Worm (Caenorhabditis elegans) whole organism, L1 larva: ENCODE measurements around the gene sshk-1.
A peak's percentile ranks its signal among the peaks of the same experiment; 100 is the strongest.

Source experiments
- C04F5.9 ChIP-seq: sonication (generic microtip); optimal IDR thresholded peaks from 2 replicates; lab custom pipeline; 2016; ENCODE audit warnings: missing genetic modification characterization, missing compliant biosample characterization
- F16B12.6 ChIP-seq: fragments of 150-350 bp; optimal IDR thresholded peaks from 2 replicates; lab custom pipeline; 2014; ENCODE audit warnings: missing biosample characterization, missing genetic modification characterization
- aha-1 ChIP-seq: fragments of 150-350 bp; optimal IDR thresholded peaks from 2 replicates; lab custom pipeline; 2014; ENCODE audit warnings: missing biosample characterization, missing genetic modification characterization
- aly-2 ChIP-seq: fragments of 150-350 bp; optimal IDR thresholded peaks from 2 replicates; lab custom pipeline; 2014; ENCODE audit warnings: missing biosample characterization, missing genetic modification characterization
- ama-1 ChIP-seq: fragments of 150-350 bp; optimal IDR thresholded peaks from 2 replicates; lab custom pipeline; 2014
- ceh-8 ChIP-seq: fragments of 200-800 bp; sonication (Bioruptor generic); optimal IDR thresholded peaks from 2 replicates; lab custom pipeline; 2018; ENCODE audit warnings: mild to moderate bottlenecking, missing genetic modification characterization, moderate library complexity, missing compliant biosample characterization
- ceh-90 ChIP-seq: sonication (generic microtip); optimal IDR thresholded peaks from 2 replicates; lab custom pipeline; 2016; ENCODE audit warnings: missing genetic modification characterization, missing compliant biosample characterization
- dpl-1 ChIP-seq, 3 experiments: fragments of 150-350 bp in 2 of 3; sonication (generic microtip) in 1 of 3; optimal IDR thresholded peaks; 2 replicates each; lab custom pipeline; 2014 to 2017; ENCODE audit warnings: missing biosample characterization in 3 of 3, missing genetic modification characterization in 3 of 3, missing genetic modification reagents in 3 of 3
- dsc-1 ChIP-seq: sonication (generic microtip); optimal IDR thresholded peaks from 2 replicates; lab custom pipeline; 2016; ENCODE audit warnings: mild to moderate bottlenecking, missing genetic modification characterization, missing compliant biosample characterization
- egl-13 ChIP-seq: sonication (generic microtip); optimal IDR thresholded peaks from 2 replicates; lab custom pipeline; 2016; ENCODE audit warnings: missing genotype, missing genetic modification reagents, missing genetic modification characterization, missing compliant biosample characterization
- egl-27 ChIP-seq, 2 experiments: fragments of 150-350 bp in 1 of 2; sonication (generic microtip); optimal IDR thresholded peaks; 3 replicates each; lab custom pipeline; 2017 to 2018; ENCODE audit warnings: missing biosample characterization in 2 of 2, missing genetic modification characterization in 2 of 2, missing genetic modification reagents in 2 of 2
- fkh-10 ChIP-seq: sonication (generic microtip); optimal IDR thresholded peaks from 2 replicates; lab custom pipeline; 2017; ENCODE audit warnings: missing biosample characterization, missing genetic modification reagents, missing genetic modification characterization
- fkh-4 ChIP-seq: sonication (generic microtip); optimal IDR thresholded peaks from 2 replicates; lab custom pipeline; 2016; ENCODE audit warnings: missing compliant biosample characterization, missing genetic modification characterization, borderline replicate concordance
- fkh-8 ChIP-seq: sonication (generic microtip); optimal IDR thresholded peaks from 2 replicates; lab custom pipeline; 2016; ENCODE audit warnings: mild to moderate bottlenecking, missing genetic modification characterization, missing compliant biosample characterization
- fos-1 ChIP-seq: fragments of 150-350 bp; optimal IDR thresholded peaks from 2 replicates; lab custom pipeline; 2014; ENCODE audit warnings: missing biosample characterization, missing genetic modification characterization
- hlh-17 ChIP-seq: fragments of 200-800 bp; sonication (Bioruptor generic); optimal IDR thresholded peaks from 2 replicates; lab custom pipeline; 2018; ENCODE audit warnings: missing genetic modification characterization, mild to moderate bottlenecking, missing compliant biosample characterization, moderate library complexity, borderline replicate concordance
- hlh-4 ChIP-seq: sonication (generic microtip); optimal IDR thresholded peaks from 2 replicates; lab custom pipeline; 2016; ENCODE audit warnings: mild to moderate bottlenecking, missing genetic modification characterization, missing compliant biosample characterization
- hpl-2 ChIP-seq: fragments of 150-350 bp; optimal IDR thresholded peaks from 2 replicates; lab custom pipeline; 2014; ENCODE audit warnings: missing biosample characterization, missing genetic modification reagents, missing genetic modification characterization
- irx-1 ChIP-seq: sonication (generic microtip); optimal IDR thresholded peaks from 2 replicates; lab custom pipeline; 2016; ENCODE audit warnings: missing genetic modification characterization, missing compliant biosample characterization
- isw-1 ChIP-seq: fragments of 200-800 bp; sonication (Bioruptor generic); IDR thresholded peaks from 2 replicates; pipeline ENCODE4 v1.3.6; 2022; ENCODE audit warnings: missing genetic modification characterization, missing compliant biosample characterization
- lin-13 ChIP-seq: fragments of 150-350 bp; optimal IDR thresholded peaks from 2 replicates; lab custom pipeline; 2014; ENCODE audit warnings: missing biosample characterization, missing genetic modification reagents, missing genetic modification characterization
- lin-14 ChIP-seq: fragments of 200-800 bp; sonication (Bioruptor generic); optimal IDR thresholded peaks from 2 replicates; lab custom pipeline; 2018; ENCODE audit warnings: mild to moderate bottlenecking, missing genetic modification characterization, moderate library complexity, missing compliant biosample characterization
- lin-15B ChIP-seq: fragments of 150-350 bp; sonication (generic microtip); optimal IDR thresholded peaks from 3 replicates; lab custom pipeline; 2014; ENCODE audit warnings: missing biosample characterization, missing genetic modification characterization
- lin-35 ChIP-seq, 2 experiments: fragments of 150-350 bp; optimal IDR thresholded peaks; 2 replicates each; lab custom pipeline; 2014; ENCODE audit warnings: missing biosample characterization in 2 of 2, missing genetic modification characterization in 2 of 2, missing genetic modification reagents in 2 of 2
- lin-39 ChIP-seq: fragments of 150-350 bp; optimal IDR thresholded peaks from 2 replicates; lab custom pipeline; 2014; ENCODE audit warnings: missing biosample characterization, missing genetic modification reagents, missing genetic modification characterization
- mab-9 ChIP-seq: fragments of 200-800 bp; sonication (Bioruptor generic); IDR thresholded peaks from 2 replicates; pipeline ENCODE4 v1.3.6; 2022; ENCODE audit warnings: missing genetic modification reagents, missing genetic modification characterization, missing compliant biosample characterization
- mep-1 ChIP-seq: fragments of 150-350 bp; optimal IDR thresholded peaks from 2 replicates; lab custom pipeline; 2014; ENCODE audit warnings: missing biosample characterization, missing genetic modification characterization
- nhr-12 ChIP-seq: sonication (generic microtip); optimal IDR thresholded peaks from 2 replicates; lab custom pipeline; 2017; ENCODE audit warnings: missing biosample characterization, missing genetic modification characterization
- nhr-20 ChIP-seq: sonication (generic microtip); optimal IDR thresholded peaks from 2 replicates; lab custom pipeline; 2016; ENCODE audit warnings: mild to moderate bottlenecking, missing genetic modification characterization, missing compliant biosample characterization
- nhr-237 ChIP-seq: fragments of 150-350 bp; optimal IDR thresholded peaks from 2 replicates; lab custom pipeline; 2014; ENCODE audit warnings: missing biosample characterization, missing genetic modification characterization
- nhr-47 ChIP-seq: sonication (generic microtip); optimal IDR thresholded peaks from 2 replicates; lab custom pipeline; 2016; ENCODE audit warnings: mild to moderate bottlenecking, missing genetic modification characterization, moderate library complexity, missing compliant biosample characterization
- nhr-76 ChIP-seq: sonication (generic microtip); optimal IDR thresholded peaks from 2 replicates; lab custom pipeline; 2017; ENCODE audit warnings: missing biosample characterization, missing genetic modification characterization
- nhr-84 ChIP-seq: sonication (generic microtip); optimal IDR thresholded peaks from 2 replicates; lab custom pipeline; 2017; ENCODE audit warnings: missing biosample characterization, missing genetic modification characterization
- nhr-85 ChIP-seq: sonication (generic microtip); peaks from one replicate; lab custom pipeline; 2016; ENCODE audit warnings: missing genetic modification characterization, inconsistent platforms, missing compliant biosample characterization
- nhr-90 ChIP-seq: sonication (generic microtip); optimal IDR thresholded peaks from 2 replicates; lab custom pipeline; 2016; ENCODE audit warnings: mild to moderate bottlenecking, missing genetic modification characterization, missing compliant biosample characterization; ENCODE audit not compliant: poor library complexity
- pag-3 ChIP-seq: sonication (generic microtip); optimal IDR thresholded peaks from 2 replicates; lab custom pipeline; 2017; ENCODE audit warnings: missing genetic modification characterization, mild to moderate bottlenecking, missing compliant biosample characterization, antibody characterized with exemption, borderline replicate concordance; ENCODE audit not compliant: insufficient read depth
- pax-3 ChIP-seq: fragments of 200-800 bp; sonication (Bioruptor generic); optimal IDR thresholded peaks from 2 replicates; lab custom pipeline; 2018; ENCODE audit warnings: mild to moderate bottlenecking, missing genetic modification characterization, moderate library complexity, missing compliant biosample characterization
- rnt-1 ChIP-seq: sonication (generic microtip); optimal IDR thresholded peaks from 2 replicates; lab custom pipeline; 2016; ENCODE audit warnings: mild to moderate bottlenecking, missing genetic modification characterization, moderate library complexity, missing compliant biosample characterization
- skn-1 ChIP-seq: fragments of 150-350 bp; optimal IDR thresholded peaks from 2 replicates; lab custom pipeline; 2014; ENCODE audit warnings: missing biosample characterization, missing genetic modification characterization
- snu-23 ChIP-seq: sonication (generic microtip); optimal IDR thresholded peaks from 2 replicates; lab custom pipeline; 2016; ENCODE audit warnings: missing genetic modification characterization, missing compliant biosample characterization
- sox-4 ChIP-seq: sonication (generic microtip); optimal IDR thresholded peaks from 2 replicates; lab custom pipeline; 2016; ENCODE audit warnings: missing genetic modification characterization, missing compliant biosample characterization
- swsn-7 ChIP-seq: sonication (generic microtip); optimal IDR thresholded peaks from 2 replicates; lab custom pipeline; 2016; ENCODE audit warnings: missing genetic modification characterization, missing compliant biosample characterization
- tbx-2 ChIP-seq: sonication (generic microtip); optimal IDR thresholded peaks from 2 replicates; lab custom pipeline; 2016; ENCODE audit warnings: missing genetic modification characterization, missing compliant biosample characterization
- tlp-1 ChIP-seq: fragments of 150-350 bp; optimal IDR thresholded peaks from 2 replicates; lab custom pipeline; 2014; ENCODE audit warnings: missing biosample characterization, missing genetic modification characterization
- unc-62 ChIP-seq: fragments of 150-350 bp; optimal IDR thresholded peaks from 2 replicates; lab custom pipeline; 2014; ENCODE audit warnings: missing biosample characterization, missing genetic modification reagents, missing genetic modification characterization
- unc-86 ChIP-seq: sonication (generic microtip); optimal IDR thresholded peaks from 2 replicates; lab custom pipeline; 2016; ENCODE audit warnings: missing genetic modification characterization, missing compliant biosample characterization
- unc-98 ChIP-seq: fragments of 200-800 bp; sonication (Bioruptor generic); IDR thresholded peaks from 2 replicates; pipeline ENCODE4 v1.3.6; 2022; ENCODE audit warnings: missing genetic modification characterization, missing compliant biosample characterization
- zag-1 ChIP-seq: fragments of 150-350 bp; optimal IDR thresholded peaks from 2 replicates; lab custom pipeline; 2014; ENCODE audit warnings: missing biosample characterization, missing genetic modification characterization
- zip-4 ChIP-seq: fragments of 200-800 bp; sonication (Bioruptor generic); optimal IDR thresholded peaks from 2 replicates; lab custom pipeline; 2018; ENCODE audit warnings: mild to moderate bottlenecking, missing genetic modification characterization, moderate library complexity, missing compliant biosample characterization
- ztf-11 ChIP-seq, 2 experiments: sonication (generic microtip); optimal IDR thresholded peaks; 2 replicates each; lab custom pipeline; 2016 to 2017; ENCODE audit warnings: missing genetic modification characterization in 2 of 2, missing biosample characterization in 1 of 2, missing compliant biosample characterization in 1 of 2
- ztf-4 ChIP-seq: fragments of 150-350 bp; optimal IDR thresholded peaks from 2 replicates; lab custom pipeline; 2014; ENCODE audit warnings: missing biosample characterization, missing genetic modification characterization

Gene sshk-1

ce11 chrV:20845524-20846208, 29.7 kb downstream of the sshk-1 start, which contains the start of the genes F31D4.2 and fkb-6 (continued):
- TF ChIP-seq rnt-1 (tag; lab: Kevin White, UChicago) (peak; percentile 74), ztf-4 (tag; lab: Kevin White, UChicago) (peak; percentile 51), aha-1 (tag; lab: Kevin White, UChicago) (peak; percentile 35), tbx-2 (tag; lab: Kevin White, UChicago) (peak; percentile 78), pax-3 (tag; lab: Kevin White, UChicago) (peak; percentile 66), fkh-8 (peak; percentile 86), hlh-4 (no peak), lin-14 (no peak), egl-13 (tag; lab: Kevin White, UChicago) (peak; percentile 49), ztf-11 (tag; optimal IDR thresholded peaks at IDR 0.05; lab: Kevin White, UChicago) (peak in 1 of 2 experiments; percentile 35), skn-1 (tag; lab: Kevin White, UChicago) (no peak), nhr-12 (tag; lab: Kevin White, UChicago) (no peak), ceh-8 (peak; percentile 20), hlh-17 (GFP tag; lab: Kevin White, UChicago) (no peak), hpl-2 (no peak), ama-1 (lab: Kevin White, UChicago) (no peak), aly-2 (tag; lab: Kevin White, UChicago) (no peak), pag-3 (no peak), fkh-4 (no peak), zip-4 (peak; percentile 52), nhr-20 (tag; lab: Kevin White, UChicago) (peak; percentile 85), fos-1 (peak; percentile 20), lin-35 (GFP tag; optimal IDR thresholded peaks at IDR 0.05; lab: Kevin White, UChicago) (peak; percentile 74 to 85), unc-62 (GFP tag; lab: Kevin White, UChicago) (no peak), dpl-1 (GFP tag; optimal IDR thresholded peaks at IDR 0.05; lab: Kevin White, UChicago) (peak; percentile 50 to 71 (median 70)), fkh-10 (GFP tag; lab: Kevin White, UChicago) (peak; percentile 49), sox-4 (tag; lab: Kevin White, UChicago) (no peak), nhr-90 (tag; lab: Kevin White, UChicago) (peak; percentile 73), mab-9 (peak; percentile 57; the same call in 1 of the 2 replicates), snu-23 (GFP tag; lab: Kevin White, UChicago) (peak; percentile 94), nhr-237 (tag; lab: Kevin White, UChicago) (peak; percentile 2), lin-39 (tag; lab: Kevin White, UChicago) (peak; percentile 7), isw-1 (GFP tag; lab: Robert Waterston, UW) (peak; percentile 73), zag-1 (tag; lab: Kevin White, UChicago) (no peak), nhr-85 (tag; lab: Kevin White, UChicago) (peak; percentile 85), unc-86 (tag; lab: Kevin White, UChicago) (peak; percentile 78), tlp-1 (tag; lab: Kevin White, UChicago) (no peak), mep-1 (peak; percentile 87)

- TF ChIP-seq dsc-1 (tag; lab: Kevin White, UChicago) (peak; percentile 16), F16B12.6 (tag; lab: Kevin White, UChicago) (no peak), irx-1 (tag; lab: Kevin White, UChicago) (no peak), aly-2 (tag; lab: Kevin White, UChicago) (peak; percentile 87), ceh-90 (tag; lab: Kevin White, UChicago) (no peak), ama-1 (lab: Kevin White, UChicago) (peak; percentile 91), egl-27 (tag; optimal IDR thresholded peaks at IDR 0.05; lab: Kevin White, UChicago) (no peak), nhr-84 (tag; lab: Kevin White, UChicago) (no peak), nhr-47 (tag; lab: Kevin White, UChicago) (peak; percentile 33), unc-62 (GFP tag; lab: Kevin White, UChicago) (no peak), tlp-1 (tag; lab: Kevin White, UChicago) (no peak), swsn-7 (tag; lab: Kevin White, UChicago) (peak; percentile 8), nhr-76 (tag; lab: Kevin White, UChicago) (no peak), lin-13 (GFP tag; lab: Kevin White, UChicago) (no peak), nhr-85 (tag; lab: Kevin White, UChicago) (peak; percentile 23), nhr-20 (tag; lab: Kevin White, UChicago) (peak; percentile 9), unc-98 (GFP tag; lab: Robert Waterston, UW) (no peak), dpl-1 (GFP tag; optimal IDR thresholded peaks at IDR 0.05; lab: Kevin White, UChicago) (no peak), rnt-1 (tag; lab: Kevin White, UChicago) (no peak), pag-3 (no peak), C04F5.9 (no peak), lin-15B (tag; lab: Kevin White, UChicago) (no peak)
Observed at ce11 chrV:20847743-20848229, 31.8 kb downstream of the sshk-1 start.
